Worm (Caenorhabditis elegans) whole organism, L4 larva: ENCODE results near the gene byn-1.

Source experiments
- F49E8.2 ChIP-seq: sonication (generic microtip); optimal IDR thresholded peaks from 2 replicates; lab custom pipeline; 2016; ENCODE audit warnings: missing compliant biosample characterization, mild to moderate bottlenecking, missing genetic modification characterization, borderline replicate concordance
- R02D3.7 ChIP-seq: fragments of 150-350 bp; sonication (generic microtip); optimal IDR thresholded peaks from 3 replicates; lab custom pipeline; 2014; ENCODE audit warnings: missing biosample characterization, missing genetic modification characterization
- T26A8.4 ChIP-seq: fragments of 200-800 bp; sonication (Bioruptor generic); IDR thresholded peaks from 2 replicates; pipeline ENCODE4 v1.3.6; 2022; ENCODE audit warnings: missing genetic modification characterization, missing compliant biosample characterization
- ceh-20 ChIP-seq: fragments of 200-800 bp; sonication (Bioruptor generic); IDR thresholded peaks from 2 replicates; pipeline ENCODE4 v1.3.6; 2022; ENCODE audit warnings: missing genetic modification reagents, missing genetic modification characterization, missing compliant biosample characterization
- ceh-32 ChIP-seq: sonication (generic microtip); optimal IDR thresholded peaks from 2 replicates; lab custom pipeline; 2016; ENCODE audit warnings: mild to moderate bottlenecking, missing genetic modification characterization, missing compliant biosample characterization; ENCODE audit not compliant: poor library complexity
- ces-1 ChIP-seq: fragments of 150-350 bp; sonication (generic microtip); optimal IDR thresholded peaks from 4 replicates; lab custom pipeline; 2014; ENCODE audit warnings: missing biosample characterization, missing genetic modification reagents, missing genetic modification characterization
- cey-2 ChIP-seq: sonication (generic microtip); optimal IDR thresholded peaks from 3 replicates; lab custom pipeline; 2017; ENCODE audit warnings: missing genetic modification characterization, mild to moderate bottlenecking, missing compliant biosample characterization, antibody characterized with exemption, borderline replicate concordance; ENCODE audit not compliant: insufficient read depth
- ctbp-1 ChIP-seq: fragments of 200-800 bp; sonication (Bioruptor generic); IDR thresholded peaks from 2 replicates; pipeline ENCODE4 v1.3.6; 2022; ENCODE audit warnings: missing genetic modification reagents, missing genetic modification characterization, missing compliant biosample characterization
- daf-12 ChIP-seq: fragments of 150-350 bp; optimal IDR thresholded peaks from 2 replicates; lab custom pipeline; 2014; ENCODE audit warnings: missing biosample characterization, missing genetic modification reagents, missing genetic modification characterization
- daf-16 ChIP-seq, 3 experiments: sonication (generic microtip); optimal IDR thresholded peaks; 2 replicates each; lab custom pipeline; 2016 to 2017; ENCODE audit warnings: missing genetic modification characterization in 3 of 3, missing genetic modification reagents in 3 of 3, mild to moderate bottlenecking in 2 of 3, missing compliant biosample characterization in 2 of 3, missing biosample characterization in 1 of 3, moderate library complexity in 1 of 3
- dmd-6 ChIP-seq: fragments of 200-800 bp; sonication (Bioruptor generic); IDR thresholded peaks from 2 replicates; pipeline ENCODE4 v1.3.6; 2022; ENCODE audit warnings: missing genetic modification reagents, missing genetic modification characterization, missing compliant biosample characterization
- dmd-9 ChIP-seq: fragments of 200-800 bp; sonication (Bioruptor generic); IDR thresholded peaks from 2 replicates; pipeline ENCODE4 v1.3.6; 2022; ENCODE audit warnings: missing genetic modification reagents, missing genetic modification characterization, missing compliant biosample characterization
- dpl-1 ChIP-seq: fragments of 150-350 bp; optimal IDR thresholded peaks from 2 replicates; lab custom pipeline; 2014; ENCODE audit warnings: missing biosample characterization, missing genetic modification reagents, missing genetic modification characterization
- egl-27 ChIP-seq: sonication (generic microtip); optimal IDR thresholded peaks from 3 replicates; lab custom pipeline; 2017; ENCODE audit warnings: missing biosample characterization, missing genetic modification reagents, missing genetic modification characterization
- fos-1 ChIP-seq: fragments of 150-350 bp; optimal IDR thresholded peaks from 2 replicates; lab custom pipeline; 2014; ENCODE audit warnings: missing biosample characterization, missing genetic modification characterization
- hlh-30 ChIP-seq: sonication (generic microtip); optimal IDR thresholded peaks from 2 replicates; lab custom pipeline; 2017; ENCODE audit warnings: antibody characterized with exemption, mild to moderate bottlenecking, missing genetic modification characterization, missing compliant biosample characterization; ENCODE audit not compliant: insufficient read depth
- lim-7 ChIP-seq: fragments of 200-800 bp; sonication (Bioruptor generic); IDR thresholded peaks from 2 replicates; pipeline ENCODE4 v1.3.6; 2022; ENCODE audit warnings: missing genetic modification characterization, missing compliant biosample characterization
- lin-15B ChIP-seq: fragments of 150-350 bp; sonication (generic microtip); optimal IDR thresholded peaks from 3 replicates; lab custom pipeline; 2014; ENCODE audit warnings: missing biosample characterization, missing genetic modification characterization
- lir-3 ChIP-seq: sonication (generic microtip); optimal IDR thresholded peaks from 2 replicates; lab custom pipeline; 2016; ENCODE audit warnings: mild to moderate bottlenecking, missing genetic modification characterization, missing compliant biosample characterization
- lsy-2 ChIP-seq, 2 experiments: fragments of 150-350 bp in 1 of 2; sonication (generic microtip) in 1 of 2; optimal IDR thresholded peaks; 2 replicates each; lab custom pipeline; 2014 to 2017; ENCODE audit warnings: missing biosample characterization in 2 of 2, missing genetic modification characterization in 2 of 2
- mdl-1 ChIP-seq, 2 experiments: fragments of 150-350 bp in 1 of 2; sonication (generic microtip) in 1 of 2; optimal IDR thresholded peaks; 2 replicates each; lab custom pipeline; 2014 to 2017; ENCODE audit warnings: missing biosample characterization in 2 of 2, missing genetic modification characterization in 2 of 2
- mdt-29 ChIP-seq: fragments of 200-800 bp; sonication (Bioruptor generic); IDR thresholded peaks from 2 replicates; pipeline ENCODE4 v1.3.6; 2022; ENCODE audit warnings: missing genetic modification reagents, missing genetic modification characterization, missing compliant biosample characterization
- nhr-10 ChIP-seq: fragments of 150-350 bp; optimal IDR thresholded peaks from 2 replicates; lab custom pipeline; 2014; ENCODE audit warnings: missing biosample characterization, missing genetic modification characterization
- nhr-42 ChIP-seq: fragments of 200-800 bp; sonication (Bioruptor generic); IDR thresholded peaks from 2 replicates; pipeline ENCODE4 v1.3.6; 2022; ENCODE audit warnings: missing genetic modification characterization, missing compliant biosample characterization
- nhr-6 ChIP-seq: fragments of 150-350 bp; optimal IDR thresholded peaks from 2 replicates; lab custom pipeline; 2014; ENCODE audit warnings: missing biosample characterization, missing genetic modification characterization
- nhr-76 ChIP-seq: fragments of 150-350 bp; optimal IDR thresholded peaks from 2 replicates; lab custom pipeline; 2014; ENCODE audit warnings: missing biosample characterization, missing genetic modification characterization
- php-3 ChIP-seq: fragments of 200-800 bp; sonication (Bioruptor generic); IDR thresholded peaks from 2 replicates; pipeline ENCODE4 v1.3.6; 2022; ENCODE audit warnings: missing genetic modification reagents, missing genetic modification characterization, missing compliant biosample characterization
- pqm-1 ChIP-seq: sonication (generic microtip); optimal IDR thresholded peaks from 2 replicates; lab custom pipeline; 2017; ENCODE audit warnings: missing biosample characterization, missing genetic modification characterization
- saeg-2 ChIP-seq: fragments of 200-800 bp; sonication (Bioruptor generic); IDR thresholded peaks from 2 replicates; pipeline ENCODE4 v1.3.6; 2022; ENCODE audit warnings: missing genetic modification reagents, missing genetic modification characterization, missing compliant biosample characterization
- sdz-12 ChIP-seq: fragments of 200-800 bp; sonication (Bioruptor generic); optimal IDR thresholded peaks from 2 replicates; lab custom pipeline; 2018; ENCODE audit warnings: mild to moderate bottlenecking, missing genetic modification characterization, missing compliant biosample characterization
- set-16 ChIP-seq: fragments of 200-800 bp; sonication (Bioruptor generic); IDR thresholded peaks from 2 replicates; pipeline ENCODE4 v1.3.6; 2022; ENCODE audit warnings: missing genetic modification reagents, missing genetic modification characterization, missing compliant biosample characterization
- spr-1 ChIP-seq: sonication (generic microtip); optimal IDR thresholded peaks from 2 replicates; lab custom pipeline; 2016; ENCODE audit warnings: mild to moderate bottlenecking, missing genetic modification characterization, missing compliant biosample characterization
- spr-3 ChIP-seq: fragments of 200-800 bp; sonication (Bioruptor generic); optimal IDR thresholded peaks from 2 replicates; lab custom pipeline; 2018; ENCODE audit warnings: mild to moderate bottlenecking, missing genetic modification characterization, missing compliant biosample characterization
- unc-39 ChIP-seq: sonication (generic microtip); optimal IDR thresholded peaks from 2 replicates; lab custom pipeline; 2017; ENCODE audit warnings: missing biosample characterization, missing genetic modification characterization
- zip-11 ChIP-seq: fragments of 200-800 bp; sonication (Bioruptor generic); IDR thresholded peaks from 2 replicates; pipeline ENCODE4 v1.3.6; 2022; ENCODE audit warnings: missing genetic modification characterization, missing compliant biosample characterization

byn-1 gene

DNA sequence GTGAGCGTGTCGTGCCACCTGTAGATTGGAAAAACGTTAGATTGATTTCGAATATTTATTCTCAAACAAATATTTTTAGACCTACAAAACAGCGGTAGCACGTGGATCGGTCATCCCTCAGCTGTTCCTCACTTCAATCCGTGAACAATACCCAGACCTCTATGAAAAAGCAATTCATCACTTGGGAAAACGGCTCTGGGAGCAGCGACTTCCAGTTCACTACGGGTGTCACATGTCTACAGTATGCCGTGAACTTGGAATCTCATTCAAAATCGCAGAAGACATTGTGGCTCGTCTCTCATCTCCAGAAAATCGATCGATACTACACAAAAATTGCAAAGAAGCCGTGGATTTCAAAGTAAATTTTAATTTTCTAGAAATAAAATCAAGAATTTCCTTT, 27.3 kb upstream of the byn-1 start:
- TF ChIP-seq daf-16 (GFP tag; optimal IDR thresholded peaks at IDR 0.05; lab: Kevin White, UChicago) (no peak), daf-16 (tag; optimal IDR thresholded peaks at IDR 0.05; lab: Kevin White, UChicago) (no peak), lir-3 (tag; lab: Kevin White, UChicago) (no peak), nhr-6 (no peak), lim-7 (GFP tag; lab: Robert Waterston, UW) (no peak), dmd-6 (peak; percentile 13; the same call in 1 of the 2 replicates), ces-1 (GFP tag; lab: Kevin White, UChicago) (no peak)

DNA sequence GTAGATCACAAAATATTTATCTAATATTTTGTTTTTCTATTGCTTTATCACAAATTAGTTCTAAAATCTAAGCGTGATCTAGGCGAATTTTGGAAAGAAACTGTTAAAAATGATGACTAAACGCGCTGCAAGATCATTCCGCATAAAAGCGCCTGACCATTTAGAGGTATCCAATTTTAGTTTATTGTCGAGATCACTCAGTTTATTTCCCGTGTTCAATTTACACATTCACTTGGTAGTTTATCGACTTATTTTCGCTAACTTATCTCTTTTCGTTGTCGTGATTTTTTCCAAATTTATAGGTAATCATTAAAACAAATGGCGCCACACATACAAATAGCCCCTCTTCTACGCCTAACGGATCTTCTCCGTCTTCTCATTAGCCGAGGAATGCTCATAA, 25.4 kb upstream of the byn-1 start, which contains the start of gene T07E3.2:
Gene T07E3.2, plus strand, starts transcription at position 301 of the 400 bp plus-strand sequence.
- no peak for TF ChIP-seq ctbp-1
- no peak for TF ChIP-seq nhr-76
- TF ChIP-seq pqm-1 (tag; lab: Kevin White, UChicago) = no peak
- no peak for TF ChIP-seq daf-12
- no peak for TF ChIP-seq nhr-42
- no peak for TF ChIP-seq dmd-9 (GFP tag; lab: Robert Waterston, UW)
- TF ChIP-seq dmd-6 = no peak
- no peak for TF ChIP-seq hlh-30 (tag; lab: Kevin White, UChicago)
- no peak for TF ChIP-seq ceh-32 (tag; lab: Kevin White, UChicago)
- TF ChIP-seq R02D3.7 (tag; lab: Kevin White, UChicago) = no peak
- no peak for TF ChIP-seq egl-27
- TF ChIP-seq sdz-12 = no peak
- TF ChIP-seq daf-16 (GFP tag; optimal IDR thresholded peaks at IDR 0.05; lab: Kevin White, UChicago) = no peak
- no peak for TF ChIP-seq daf-16 (tag; optimal IDR thresholded peaks at IDR 0.05; lab: Kevin White, UChicago)
- no peak for TF ChIP-seq mdl-1 (tag; optimal IDR thresholded peaks at IDR 0.05; lab: Kevin White, UChicago)
- TF ChIP-seq mdt-29 (GFP tag; lab: Robert Waterston, UW) = no peak
- TF ChIP-seq unc-39 (tag; lab: Kevin White, UChicago) = no peak
- no peak for TF ChIP-seq set-16 (GFP tag; lab: Robert Waterston, UW)

DNA sequence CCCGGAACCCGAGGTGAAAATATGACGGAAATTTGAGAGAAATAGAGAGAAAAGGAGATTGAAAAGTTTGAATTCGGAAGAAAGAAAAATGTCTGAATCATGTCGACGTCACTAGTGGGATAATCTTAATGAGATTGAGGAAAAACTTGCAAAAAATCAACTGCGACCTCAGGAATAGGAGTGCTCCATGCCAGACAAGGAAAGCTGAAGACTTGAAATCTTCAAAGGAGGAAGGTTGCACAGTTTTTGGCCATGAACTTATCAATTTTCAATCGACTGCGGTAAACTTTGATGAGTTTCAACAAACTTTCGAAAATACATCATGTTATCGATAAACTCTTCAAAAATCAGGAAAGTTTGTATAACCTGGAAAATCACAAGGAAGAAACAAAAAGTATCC, 19.4 kb upstream of the byn-1 start, which contains the start of gene pdf-1:
Gene pdf-1, minus strand, starts transcription at position 101 of the 400 bp plus-strand sequence.
- no peak for TF ChIP-seq daf-12
- no peak for TF ChIP-seq cey-2
- TF ChIP-seq php-3 (GFP tag; lab: Robert Waterston, UW) = no peak
- no peak for TF ChIP-seq fos-1 (tag; lab: Kevin White, UChicago)
- TF ChIP-seq spr-1 = no peak
- no peak for TF ChIP-seq nhr-10
- no peak for TF ChIP-seq lin-15B (tag; lab: Kevin White, UChicago)
- TF ChIP-seq dpl-1 (GFP tag; lab: Kevin White, UChicago) = no peak
- no peak for TF ChIP-seq T26A8.4 (GFP tag; lab: Robert Waterston, UW)
- TF ChIP-seq zip-11 (GFP tag; lab: Robert Waterston, UW) = no peak

DNA sequence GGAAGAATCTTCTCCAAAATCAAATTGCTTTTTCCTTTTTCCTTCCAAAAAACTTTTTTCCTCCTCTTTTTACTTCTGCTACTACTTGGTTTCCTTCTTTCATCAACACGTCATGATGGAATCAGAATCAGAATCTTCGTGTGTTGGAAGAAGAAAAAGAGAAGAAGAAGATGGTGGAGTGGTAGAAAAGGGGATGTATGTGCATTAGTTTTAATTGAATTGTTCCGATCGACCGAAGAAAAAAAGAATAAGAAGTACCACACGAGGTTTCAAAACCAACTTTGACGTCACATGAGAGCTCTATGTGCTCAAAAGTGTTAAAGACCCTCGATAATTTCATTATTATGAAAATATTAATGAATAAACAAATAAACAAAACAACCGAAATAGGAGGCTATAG, 17.0 kb upstream of the byn-1 start:
- TF ChIP-seq ceh-20 (GFP tag; lab: Robert Waterston, UW) (no peak), F49E8.2 (tag; lab: Kevin White, UChicago) (no peak), lsy-2 (tag; optimal IDR thresholded peaks at IDR 0.05; lab: Kevin White, UChicago) (peak in 1 of 2 experiments; percentile 31), spr-3 (GFP tag; lab: Kevin White, UChicago) (no peak), ces-1 (GFP tag; lab: Kevin White, UChicago) (peak; percentile 52), saeg-2 (no peak)
